Worm (Caenorhabditis elegans): Measurements from ENCODE around the gene F55F3.4.

The F55F3.4 gene

DNA sequence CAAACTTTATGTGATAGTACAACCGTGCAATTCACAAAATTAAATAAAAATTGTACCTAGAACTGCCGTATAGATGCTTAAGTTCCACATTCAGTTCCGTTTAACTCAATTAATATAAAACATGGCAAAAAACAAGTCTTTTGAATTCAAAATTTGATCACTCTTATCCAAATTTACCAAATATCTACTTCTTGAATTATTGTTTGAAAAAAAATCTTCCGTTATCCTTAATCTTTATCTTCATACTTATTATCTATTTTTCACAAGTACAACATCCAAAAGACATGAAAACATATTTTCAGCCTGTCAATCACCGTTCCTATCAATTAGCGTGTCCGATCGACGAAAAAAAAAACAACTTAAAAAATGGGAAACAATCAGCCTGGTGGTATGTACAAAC, 29.9 kb upstream of the F55F3.4 start, which contains the start of gene aakb-1:
Gene aakb-1 (plus strand): TSS at position 301 of the 400 bp plus-strand sequence.
- TF ChIP-seq elt-2 (tag; optimal IDR thresholded peaks at IDR 0.05): no peak
- TF ChIP-seq hlh-30 (tag; optimal IDR thresholded peaks at IDR 0.05; ENCODE audit: insufficient read depth): no peak
- TF ChIP-seq nfya-1 (tag; optimal IDR thresholded peaks at IDR 0.05): no peak
- no peak for TF ChIP-seq T23F11.4 (GFP tag; optimal IDR thresholded peaks at IDR 0.05)
- TF ChIP-seq pha-2 (tag; optimal IDR thresholded peaks at IDR 0.05): no peak
- no peak for TF ChIP-seq ceh-45 (GFP tag; IDR thresholded peaks at IDR 0.05)
- no peak for TF ChIP-seq eyg-1 (tag; optimal IDR thresholded peaks at IDR 0.05)
- no peak for TF ChIP-seq unc-55 (GFP tag; optimal IDR thresholded peaks at IDR 0.05)

- TF ChIP-seq tbx-7 (tag; optimal IDR thresholded peaks at IDR 0.05): no peak
- no peak for TF ChIP-seq hlh-8 (tag; optimal IDR thresholded peaks at IDR 0.05)
- TF ChIP-seq unc-3 (GFP tag; conservative IDR thresholded peaks at IDR 0.05): no peak
- no peak for TF ChIP-seq unc-3 (tag; optimal IDR thresholded peaks at IDR 0.05)
- no peak for TF ChIP-seq pag-3 (tag; optimal IDR thresholded peaks at IDR 0.05; ENCODE audit: borderline replicate concordance)
- no peak for TF ChIP-seq hlh-6 (tag; optimal IDR thresholded peaks at IDR 0.05)
- no peak for TF ChIP-seq ztf-16 (tag; optimal IDR thresholded peaks at IDR 0.05)
- TF ChIP-seq F13H6.1 (tag; optimal IDR thresholded peaks at IDR 0.05): no peak
Observed at ce11 chrX:13759676-13760447, 25.5 kb upstream of the F55F3.4 start, which contains the start of gene cest-13. cest-13 (plus strand) TSS chrX:13760237.

DNA sequence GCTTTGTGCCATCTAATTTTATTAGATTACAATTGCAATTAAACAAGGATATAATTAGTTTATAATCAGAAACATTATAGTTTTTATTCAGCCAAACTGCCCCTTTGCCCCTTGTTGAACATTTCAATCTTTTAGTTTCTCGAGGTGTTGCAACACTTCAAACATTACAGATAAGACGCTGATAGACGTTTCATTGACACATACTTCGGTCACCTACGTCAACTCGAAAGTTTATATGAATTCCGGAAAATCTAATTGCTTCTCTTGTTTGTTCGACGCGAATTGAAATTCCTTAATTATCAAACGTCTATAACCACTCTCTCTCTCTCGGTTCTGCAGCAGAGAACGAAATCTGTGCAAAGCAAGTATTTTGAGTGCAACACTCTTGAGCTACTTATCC, 18.1 kb upstream of the F55F3.4 start:
- no peak for TF ChIP-seq ref-2 (tag; optimal IDR thresholded peaks at IDR 0.05)

DNA sequence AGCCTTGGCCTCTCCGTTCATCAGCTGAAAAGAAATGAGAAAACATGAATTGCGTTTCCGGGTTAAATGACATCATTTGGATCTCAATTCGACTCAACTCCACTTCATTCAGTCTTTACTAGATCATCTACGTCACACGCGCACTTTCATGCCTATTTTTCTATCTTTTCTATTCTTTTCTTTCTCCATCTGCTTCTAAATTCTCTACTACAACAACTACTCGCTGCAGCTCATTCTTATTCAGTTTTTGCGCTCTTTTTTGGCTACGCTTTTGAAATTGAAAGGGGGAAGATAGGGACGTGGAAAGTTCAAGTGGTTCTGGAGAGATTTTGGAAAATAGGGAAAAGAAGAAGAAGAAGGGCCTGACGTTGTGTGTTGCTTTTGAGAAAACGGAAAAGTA, 16.8 kb upstream of the F55F3.4 start:
- TF ChIP-seq ahr-1 (tag; optimal IDR thresholded peaks at IDR 0.05): no peak
- TF ChIP-seq tbx-7 (tag; optimal IDR thresholded peaks at IDR 0.05): no peak
- TF ChIP-seq unc-42 (tag; optimal IDR thresholded peaks at IDR 0.05): peak; percentile 86
- TF ChIP-seq C08G9.2 (tag; optimal IDR thresholded peaks at IDR 0.05): no peak
- peak; percentile 34 for TF ChIP-seq ceh-31 (tag; optimal IDR thresholded peaks at IDR 0.05)
- peak; percentile 14 for TF ChIP-seq nfya-1 (tag; optimal IDR thresholded peaks at IDR 0.05)
- TF ChIP-seq sox-4 (tag; optimal IDR thresholded peaks at IDR 0.05): no peak

ce11 chrX:13770508-13770978, 14.8 kb upstream of the F55F3.4 start, which contains the start of gene nkb-3:
nkb-3 (minus strand) TSS chrX:13770558.
- TF ChIP-seq ceh-34 (tag; optimal IDR thresholded peaks at IDR 0.05): no peak
- TF ChIP-seq pha-2 (tag; optimal IDR thresholded peaks at IDR 0.05): no peak
- TF ChIP-seq ref-2 (tag; optimal IDR thresholded peaks at IDR 0.05): no peak
- TF ChIP-seq hlh-6 (tag; optimal IDR thresholded peaks at IDR 0.05): no peak
- TF ChIP-seq ama-1 (optimal IDR thresholded peaks at IDR 0.05): no peak
- TF ChIP-seq hlh-8 (tag; optimal IDR thresholded peaks at IDR 0.05): no peak
- no peak for TF ChIP-seq zip-5 (tag; optimal IDR thresholded peaks at IDR 0.05)
- TF ChIP-seq pat-9 (tag; optimal IDR thresholded peaks at IDR 0.05): no peak
- no peak for TF ChIP-seq ceh-19 (GFP tag; optimal IDR thresholded peaks at IDR 0.05)
- no peak for TF ChIP-seq dve-1 (tag; optimal IDR thresholded peaks at IDR 0.05)
- TF ChIP-seq eyg-1 (tag; optimal IDR thresholded peaks at IDR 0.05): no peak
- TF ChIP-seq unc-3 (GFP tag; conservative IDR thresholded peaks at IDR 0.05): no peak
- TF ChIP-seq unc-3 (tag; optimal IDR thresholded peaks at IDR 0.05): no peak
- no peak for TF ChIP-seq ceh-9 (tag; optimal IDR thresholded peaks at IDR 0.05)
- no peak for TF ChIP-seq unc-55 (GFP tag; optimal IDR thresholded peaks at IDR 0.05)
- TF ChIP-seq hlh-30 (tag; optimal IDR thresholded peaks at IDR 0.05; ENCODE audit: insufficient read depth): no peak
- TF ChIP-seq rnt-1 (tag; optimal IDR thresholded peaks at IDR 0.05): no peak
- TF ChIP-seq unc-86 (tag; optimal IDR thresholded peaks at IDR 0.05): no peak
- TF ChIP-seq pros-1 (tag; optimal IDR thresholded peaks at IDR 0.05): no peak
